Worm (Caenorhabditis elegans) whole organism, L1 larva: ENCODE data around the gene srab-14.

Experiments
- F16B12.6 ChIP-seq: fragments of 150-350 bp; optimal IDR thresholded peaks from 2 replicates; lab custom pipeline; 2014; ENCODE audit warnings: missing biosample characterization, missing genetic modification characterization
- fkh-4 ChIP-seq: sonication (generic microtip); optimal IDR thresholded peaks from 2 replicates; lab custom pipeline; 2016; ENCODE audit warnings: missing compliant biosample characterization, missing genetic modification characterization, borderline replicate concordance
- mdl-1 ChIP-seq, 2 experiments: fragments of 150-350 bp; optimal IDR thresholded peaks; 2 replicates each; lab custom pipeline; 2014 to 2017; ENCODE audit warnings: missing biosample characterization in 2 of 2, missing genetic modification characterization in 2 of 2, inconsistent platforms in 1 of 2
- pag-3 ChIP-seq: sonication (generic microtip); optimal IDR thresholded peaks from 2 replicates; lab custom pipeline; 2017; ENCODE audit warnings: missing genetic modification characterization, mild to moderate bottlenecking, missing compliant biosample characterization, antibody characterized with exemption, borderline replicate concordance; ENCODE audit not compliant: insufficient read depth
- sox-4 ChIP-seq: sonication (generic microtip); optimal IDR thresholded peaks from 2 replicates; lab custom pipeline; 2016; ENCODE audit warnings: missing genetic modification characterization, missing compliant biosample characterization

ce11 chrII:7489605-7490004, 9.7 kb downstream of the srab-14 start, which contains the start of gene D1022.9:
- no peak for TF ChIP-seq mdl-1 (tag; optimal IDR thresholded peaks at IDR 0.05; lab: Kevin White, UChicago)
- no peak for TF ChIP-seq pag-3 (tag; lab: Kevin White, UChicago)
- TF ChIP-seq sox-4 (tag; lab: Kevin White, UChicago) = no peak
- no peak for TF ChIP-seq fkh-4 (tag; lab: Kevin White, UChicago)
- no peak for TF ChIP-seq F16B12.6 (tag; lab: Kevin White, UChicago)
